Fruit fly (Drosophila melanogaster) Kc167 (cell line): ENCODE data around the gene Spg7.

Source experiments
- Myc ChIP-seq: fragments of >200 bp; optimal IDR thresholded peaks from 2 replicates; lab custom pipeline; 2017; ENCODE audit warnings: missing external identifiers
- h ChIP-seq: fragments of >200 bp; optimal IDR thresholded peaks from 3 replicates; lab custom pipeline; 2018; ENCODE audit warnings: missing external identifiers
- psq ChIP-seq: fragments of >200 bp; optimal IDR thresholded peaks from 2 replicates; lab custom pipeline; 2017; ENCODE audit warnings: missing external identifiers
- ttk ChIP-seq: sonication (Bioruptor generic); optimal IDR thresholded peaks from 2 replicates; lab custom pipeline; 2017; ENCODE audit warnings: missing external identifiers

DNA sequence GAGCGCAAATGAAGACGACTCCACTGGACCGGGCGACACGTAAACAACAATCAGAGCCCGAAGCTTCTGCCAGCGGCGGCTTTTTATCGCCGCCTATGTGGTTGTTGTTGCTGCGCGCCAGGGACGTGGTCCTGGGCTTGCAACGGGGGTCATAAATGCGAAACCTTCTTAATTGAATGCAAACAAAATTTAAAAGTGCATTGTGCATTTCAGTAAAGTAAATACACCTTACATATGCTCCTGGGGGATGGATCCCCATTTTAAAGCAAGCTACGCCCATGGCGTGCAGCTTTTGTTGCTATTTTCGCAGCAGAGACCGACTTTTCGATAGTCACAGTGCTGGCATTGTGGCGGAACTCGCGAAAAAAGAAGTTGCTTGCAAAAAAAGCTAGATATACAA is 5.7 kb upstream of the Spg7 start, which contains the start of gene Ugalt:
- no peak for TF ChIP-seq h (lab: Kevin White, UChicago)
- no peak for TF ChIP-seq ttk
- no peak for TF ChIP-seq psq
- TF ChIP-seq Myc (lab: Kevin White, UChicago) = no peak
